Worm (Caenorhabditis elegans) whole organism, young adult: ENCODE measurements around the gene srh-25.

ENCODE experiments used
- B0035.1 ChIP-seq: sonication (generic microtip); optimal IDR thresholded peaks from 2 replicates; lab custom pipeline; 2016; ENCODE audit warnings: missing genetic modification characterization, mild to moderate bottlenecking, missing compliant biosample characterization, missing genotype, missing genetic modification reagents
- K12H6.12 ChIP-seq: fragments of 200-800 bp; sonication (Bioruptor generic); optimal IDR thresholded peaks from 2 replicates; lab custom pipeline; 2018; ENCODE audit warnings: mild to moderate bottlenecking, missing genetic modification characterization, missing compliant biosample characterization

DNA sequence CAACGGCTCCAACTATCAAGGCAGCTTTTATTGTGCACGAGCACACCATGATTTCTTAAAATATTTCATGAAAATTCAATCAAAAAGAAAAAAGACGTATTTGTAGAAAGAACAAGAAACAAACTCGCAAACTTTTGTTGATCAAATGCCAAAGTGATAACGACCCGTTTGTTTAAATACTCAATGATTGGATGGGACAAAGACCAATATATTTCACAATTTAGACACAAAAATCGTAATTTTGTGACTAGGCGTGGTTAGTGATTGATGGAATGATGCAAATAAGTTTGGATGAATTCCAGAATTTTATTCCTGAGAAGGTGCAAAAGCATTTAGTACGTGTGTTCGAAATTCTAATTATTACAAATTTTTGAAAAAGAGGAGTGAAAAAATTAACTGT lies 18.0 kb downstream of the srh-25 start, which contains the start of gene cdr-2:
- TF ChIP-seq K12H6.12 (tag; lab: Kevin White, UChicago) (no peak), B0035.1 (tag; lab: Kevin White, UChicago) (no peak)
